Fruit fly (Drosophila melanogaster): ENCODE results near the gene Cpr35B.

DNA sequence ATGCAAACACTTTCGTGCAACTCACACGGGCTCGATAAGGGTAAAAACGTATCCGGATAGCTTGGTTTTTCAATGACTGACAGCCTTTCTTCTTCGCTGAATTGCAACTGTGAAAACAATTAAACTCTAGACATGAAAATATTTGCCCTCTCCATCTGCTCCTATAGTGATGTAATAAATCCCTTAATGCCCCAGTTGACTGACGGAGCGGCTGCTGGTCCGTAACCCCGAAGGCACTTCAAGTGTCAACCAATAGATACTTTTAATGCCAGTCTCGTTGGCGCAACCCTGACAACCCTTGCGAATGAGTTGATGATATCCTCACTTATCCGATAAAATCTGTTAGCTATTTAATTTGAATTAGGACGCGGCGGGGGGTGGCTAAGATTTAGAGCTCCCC lies 39.3 kb upstream of the Cpr35B start:
- TF ChIP-seq CTCF (optimal IDR thresholded peaks at IDR 0.05), result no peak
- TF ChIP-seq CG8478 (optimal IDR thresholded peaks at IDR 0.05), result no peak
